Worm (Caenorhabditis elegans) whole organism, L3 larva: Measurements from ENCODE around the gene Y102E9.3.

Experiments used
- ZK546.5 ChIP-seq: sonication (generic microtip); optimal IDR thresholded peaks from 2 replicates; lab custom pipeline; 2017; ENCODE audit warnings: missing biosample characterization, missing genetic modification characterization
- aly-2 ChIP-seq: fragments of 150-350 bp; optimal IDR thresholded peaks from 2 replicates; lab custom pipeline; 2014; ENCODE audit warnings: missing biosample characterization, missing genetic modification characterization
- ceh-16 ChIP-seq: sonication (generic microtip); optimal IDR thresholded peaks from 2 replicates; lab custom pipeline; 2017; ENCODE audit warnings: missing biosample characterization, missing genetic modification characterization
- ceh-28 ChIP-seq: fragments of 150-350 bp; optimal IDR thresholded peaks from 2 replicates; lab custom pipeline; 2014; ENCODE audit warnings: missing biosample characterization, missing genetic modification reagents, missing genetic modification characterization
- ceh-82 ChIP-seq: fragments of 150-350 bp; optimal IDR thresholded peaks from 2 replicates; lab custom pipeline; 2014; ENCODE audit warnings: missing biosample characterization, missing genetic modification characterization
- egl-27 ChIP-seq: sonication (generic microtip); optimal IDR thresholded peaks from 4 replicates; lab custom pipeline; 2017; ENCODE audit warnings: missing biosample characterization, missing genetic modification reagents, missing genetic modification characterization
- elt-1 ChIP-seq: fragments of 150-350 bp; optimal IDR thresholded peaks from 2 replicates; lab custom pipeline; 2014; ENCODE audit warnings: missing biosample characterization, missing genetic modification characterization
- elt-2 ChIP-seq: sonication (generic microtip); optimal IDR thresholded peaks from 2 replicates; lab custom pipeline; 2016; ENCODE audit warnings: missing genetic modification reagents, mild to moderate bottlenecking, missing genetic modification characterization, missing compliant biosample characterization
- elt-3 ChIP-seq, 3 experiments: fragments of 150-350 bp in 1 of 3; sonication (generic microtip) in 2 of 3; optimal IDR thresholded peaks; 2 replicates in 2 of 3; 4 replicates in 1 of 3; lab custom pipeline; 2014 to 2017; ENCODE audit warnings: missing biosample characterization in 3 of 3, missing genetic modification characterization in 3 of 3
- eor-1 ChIP-seq, 2 experiments: fragments of 150-350 bp; optimal IDR thresholded peaks; 2 replicates each; lab custom pipeline; 2014 to 2018; ENCODE audit warnings: missing biosample characterization in 2 of 2, missing genetic modification characterization in 2 of 2
- fkh-10 ChIP-seq: sonication (generic microtip); optimal IDR thresholded peaks from 2 replicates; lab custom pipeline; 2017; ENCODE audit warnings: missing biosample characterization, missing genetic modification reagents, missing genetic modification characterization
- fkh-2 ChIP-seq: fragments of 150-350 bp; optimal IDR thresholded peaks from 2 replicates; lab custom pipeline; 2014; ENCODE audit warnings: missing biosample characterization, missing genetic modification reagents, missing genetic modification characterization
- hmg-11 ChIP-seq: sonication (generic microtip); optimal IDR thresholded peaks from 2 replicates; lab custom pipeline; 2016; ENCODE audit warnings: missing genetic modification characterization, missing compliant biosample characterization
- jun-1 ChIP-seq: fragments of 150-350 bp; optimal IDR thresholded peaks from 2 replicates; lab custom pipeline; 2014; ENCODE audit warnings: missing biosample characterization, missing genetic modification reagents, missing genetic modification characterization
- lin-15B ChIP-seq: fragments of 150-350 bp; optimal IDR thresholded peaks from 2 replicates; lab custom pipeline; 2014; ENCODE audit warnings: missing biosample characterization, missing genetic modification characterization
- lin-39 ChIP-seq: fragments of 150-350 bp; optimal IDR thresholded peaks from 2 replicates; lab custom pipeline; 2018; ENCODE audit warnings: missing biosample characterization, missing genetic modification reagents, missing genetic modification characterization
- lsy-12 ChIP-seq: sonication (generic microtip); optimal IDR thresholded peaks from 2 replicates; lab custom pipeline; 2016; ENCODE audit warnings: mild to moderate bottlenecking, missing genetic modification characterization, missing compliant biosample characterization
- mdl-1 ChIP-seq: fragments of 150-350 bp; optimal IDR thresholded peaks from 2 replicates; lab custom pipeline; 2014; ENCODE audit warnings: missing biosample characterization, missing genetic modification characterization
- nfya-1 ChIP-seq: sonication (generic microtip); optimal IDR thresholded peaks from 2 replicates; lab custom pipeline; 2017; ENCODE audit warnings: missing genetic modification characterization, mild to moderate bottlenecking, missing compliant biosample characterization, antibody characterized with exemption, moderate library complexity; ENCODE audit not compliant: insufficient read depth
- nhr-11 ChIP-seq: fragments of 150-350 bp; optimal IDR thresholded peaks from 2 replicates; lab custom pipeline; 2014; ENCODE audit warnings: missing biosample characterization, missing genetic modification characterization
- nhr-12 ChIP-seq: fragments of 150-350 bp; optimal IDR thresholded peaks from 2 replicates; lab custom pipeline; 2014; ENCODE audit warnings: missing biosample characterization, missing genetic modification characterization
- nhr-237 ChIP-seq: fragments of 150-350 bp; optimal IDR thresholded peaks from 2 replicates; lab custom pipeline; 2014; ENCODE audit warnings: missing biosample characterization, missing genetic modification characterization
- nhr-25 ChIP-seq: sonication (generic microtip); optimal IDR thresholded peaks from 2 replicates; lab custom pipeline; 2017; ENCODE audit warnings: missing biosample characterization, missing genetic modification characterization
- nhr-28 ChIP-seq: fragments of 150-350 bp; optimal IDR thresholded peaks from 2 replicates; lab custom pipeline; 2014; ENCODE audit warnings: missing biosample characterization, missing genetic modification characterization
- nhr-67 ChIP-seq: fragments of 150-350 bp; optimal IDR thresholded peaks from 2 replicates; lab custom pipeline; 2014; ENCODE audit warnings: missing biosample characterization, missing genetic modification characterization
- pha-4 ChIP-seq: fragments of 150-350 bp; optimal IDR thresholded peaks from 2 replicates; lab custom pipeline; 2014; ENCODE audit warnings: missing biosample characterization, missing genetic modification reagents, missing genetic modification characterization
- pqm-1 ChIP-seq: fragments of 150-350 bp; optimal IDR thresholded peaks from 2 replicates; lab custom pipeline; 2017; ENCODE audit warnings: missing biosample characterization, missing genetic modification characterization, inconsistent platforms
- sea-2 ChIP-seq: fragments of 150-350 bp; sonication (generic microtip); optimal IDR thresholded peaks from 4 replicates; lab custom pipeline; 2014; ENCODE audit warnings: missing biosample characterization, missing genetic modification reagents, missing genetic modification characterization
- skn-1 ChIP-seq: fragments of 150-350 bp; optimal IDR thresholded peaks from 2 replicates; lab custom pipeline; 2014; ENCODE audit warnings: missing biosample characterization, missing genetic modification characterization
- snpc-4 ChIP-seq: fragments of 150-350 bp; optimal IDR thresholded peaks from 2 replicates; lab custom pipeline; 2014; ENCODE audit warnings: missing biosample characterization, missing genetic modification characterization
- tbx-2 ChIP-seq: sonication (generic microtip); optimal IDR thresholded peaks from 2 replicates; lab custom pipeline; 2016; ENCODE audit warnings: mild to moderate bottlenecking, missing genetic modification characterization, missing compliant biosample characterization
- unc-62 ChIP-seq: fragments of 150-350 bp; sonication (generic microtip); optimal IDR thresholded peaks from 4 replicates; lab custom pipeline; 2014; ENCODE audit warnings: missing biosample characterization, missing genetic modification reagents, missing genetic modification characterization
- zag-1 ChIP-seq: fragments of 150-350 bp; optimal IDR thresholded peaks from 2 replicates; lab custom pipeline; 2014; ENCODE audit warnings: missing biosample characterization, missing genetic modification characterization
- ztf-11 ChIP-seq: fragments of 150-350 bp; optimal IDR thresholded peaks from 2 replicates; lab custom pipeline; 2014; ENCODE audit warnings: missing biosample characterization, missing genetic modification characterization
- ztf-4 ChIP-seq: fragments of 150-350 bp; optimal IDR thresholded peaks from 2 replicates; lab custom pipeline; 2014; ENCODE audit warnings: missing biosample characterization, missing genetic modification characterization

The Y102E9.3 gene

ce11 chrIII:6709983-6710382 lies 24.3 kb downstream of the Y102E9.3 start, which contains the start of gene isw-1 (continued):
- no peak for TF ChIP-seq nfya-1 (tag; lab: Kevin White, UChicago)
- TF ChIP-seq egl-27 (tag; lab: Kevin White, UChicago), result no peak
- TF ChIP-seq nhr-11 (tag; lab: Kevin White, UChicago), result no peak
- TF ChIP-seq zag-1 (tag; lab: Kevin White, UChicago), result no peak
- peak; percentile 48 for TF ChIP-seq nhr-25 (tag; lab: Kevin White, UChicago)
- no peak for TF ChIP-seq fkh-2 (tag; lab: Kevin White, UChicago)
- no peak for TF ChIP-seq fkh-10 (GFP tag; lab: Kevin White, UChicago)
- no peak for TF ChIP-seq ceh-82 (tag; lab: Kevin White, UChicago)
- no peak for TF ChIP-seq ZK546.5 (tag; lab: Kevin White, UChicago)
- no peak for TF ChIP-seq pqm-1
- TF ChIP-seq nhr-28 (tag; lab: Kevin White, UChicago), result no peak
- TF ChIP-seq lin-39 (tag; lab: Kevin White, UChicago), result peak; percentile 16

- TF ChIP-seq ztf-11 (tag; lab: Kevin White, UChicago) (no peak), elt-1 (no peak), ceh-82 (tag; lab: Kevin White, UChicago) (no peak)
Observed at ce11 chrIII:6705515-6705914, 28.8 kb downstream of the Y102E9.3 start, which contains the start of gene F37A4.6. F37A4.6 (plus strand) TSS chrIII:6705815.

DNA sequence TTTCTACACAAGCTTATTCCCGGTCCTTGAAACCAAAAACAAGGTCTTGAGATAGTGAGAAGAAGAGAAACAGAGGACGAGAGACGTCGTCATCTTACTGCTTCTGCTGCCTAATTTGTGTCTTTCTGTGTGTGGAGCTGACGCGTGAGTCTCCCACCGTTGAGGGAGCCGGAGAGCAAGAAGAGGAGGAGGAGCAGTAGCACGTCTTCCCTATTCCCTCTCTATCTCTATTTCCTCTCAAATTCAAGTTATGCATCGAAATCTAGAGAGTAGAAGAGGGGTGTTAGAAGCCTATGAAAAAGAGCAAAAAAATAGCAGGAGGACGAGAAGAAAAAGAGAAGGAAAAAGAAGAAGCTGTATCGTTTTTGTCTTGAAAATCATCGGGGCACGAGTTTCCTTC lies 39.1 kb downstream of the Y102E9.3 start:
- TF ChIP-seq mdl-1 (tag; lab: Kevin White, UChicago) (peak; percentile 17), lsy-12 (tag; lab: Kevin White, UChicago) (no peak), aly-2 (tag; lab: Kevin White, UChicago) (no peak), nhr-28 (tag; lab: Kevin White, UChicago) (no peak), ceh-28 (tag; lab: Kevin White, UChicago) (no peak), nfya-1 (tag; lab: Kevin White, UChicago) (peak; percentile 67), nhr-67 (tag; lab: Kevin White, UChicago) (no peak), pha-4 (no peak), nhr-12 (tag; lab: Kevin White, UChicago) (no peak), jun-1 (no peak), unc-62 (peak; percentile 5), ztf-4 (tag; lab: Kevin White, UChicago) (no peak), eor-1 (tag; optimal IDR thresholded peaks at IDR 0.05; lab: Kevin White, UChicago) (no peak), pqm-1 (no peak), nhr-237 (no peak), ztf-11 (tag; lab: Kevin White, UChicago) (no peak), skn-1 (tag; lab: Kevin White, UChicago) (no peak), elt-3 (tag; optimal IDR thresholded peaks at IDR 0.05; lab: Kevin White, UChicago) (no peak), sea-2 (GFP tag; lab: Kevin White, UChicago) (no peak), fkh-2 (tag; lab: Kevin White, UChicago) (no peak), lin-39 (tag; lab: Kevin White, UChicago) (peak; percentile 68), ZK546.5 (tag; lab: Kevin White, UChicago) (no peak), lin-15B (tag; lab: Kevin White, UChicago) (peak; percentile 2), snpc-4 (tag; lab: Kevin White, UChicago) (peak; percentile 12), tbx-2 (no peak), ceh-16 (tag; lab: Kevin White, UChicago) (no peak), hmg-11 (tag; lab: Kevin White, UChicago) (peak; percentile 35), zag-1 (tag; lab: Kevin White, UChicago) (no peak)

DNA sequence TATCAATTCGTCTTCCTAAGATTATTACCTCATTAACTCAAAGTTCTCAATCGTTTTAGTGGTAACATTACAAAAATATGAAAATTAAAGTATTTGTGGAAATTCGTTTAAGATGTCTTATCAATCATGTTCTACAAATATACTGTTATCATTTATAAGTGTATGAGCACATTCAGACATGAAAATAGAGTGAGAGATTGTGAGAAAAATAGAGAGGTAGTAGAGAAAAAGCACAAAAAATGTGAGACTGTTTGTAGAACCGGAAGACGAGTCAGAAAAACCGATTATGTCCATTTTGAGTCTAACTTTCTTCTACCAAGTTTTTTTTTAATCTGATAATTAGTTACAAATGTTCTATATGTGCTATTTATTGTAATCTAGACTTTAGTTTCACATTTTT lies 41.0 kb downstream of the Y102E9.3 start:
- TF ChIP-seq fkh-2 (tag; lab: Kevin White, UChicago) (no peak), jun-1 (peak; percentile 7), elt-2 (tag; lab: Kevin White, UChicago) (peak; percentile 88), pqm-1 (peak; percentile 92), ceh-82 (tag; lab: Kevin White, UChicago) (no peak)

ce11 chrIII:6690490-6690889 lies 43.8 kb downstream of the Y102E9.3 start:
- TF ChIP-seq nfya-1 (tag; lab: Kevin White, UChicago), result peak; percentile 19
- no peak for TF ChIP-seq elt-1
